Fruit fly (Drosophila melanogaster): ENCODE measurements around the gene Cyp4c3.
A peak's percentile ranks its signal among the peaks of the same experiment; 100 is the strongest.

Gene Cyp4c3

DNA sequence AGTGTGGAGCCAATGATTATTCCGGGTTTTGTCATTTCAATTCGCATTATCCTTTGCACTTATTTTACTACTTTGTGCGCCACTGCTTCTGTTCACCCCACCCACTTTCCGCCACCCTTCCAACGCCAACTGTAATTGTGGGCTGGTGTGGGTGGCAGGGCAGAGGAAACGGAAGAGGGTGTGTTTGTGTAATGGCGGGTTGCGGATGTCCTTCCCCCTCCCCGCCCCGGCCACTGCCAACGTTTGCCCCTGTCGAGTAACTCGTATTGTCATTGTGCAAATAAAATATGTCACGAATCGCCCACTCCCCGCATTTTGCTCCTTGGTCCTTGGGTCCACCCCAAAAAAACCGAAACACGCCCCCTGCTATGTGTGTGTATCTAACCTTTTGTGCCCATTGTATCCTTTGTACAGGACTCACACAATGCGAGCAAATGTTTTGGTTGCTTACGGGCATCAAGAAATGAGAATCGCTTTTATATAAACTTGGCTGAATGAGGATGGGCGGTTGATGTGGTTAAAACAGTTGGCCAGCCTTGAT lies 40.1 kb downstream of the Cyp4c3 start (continued):
- 0 out of 4 replicates have a peak, but pooled peaks have one; percentile 51 for TF ChIP-seq chinmo (GFP tag; IDR thresholded peaks at IDR 0.05; ENCODE audit: partially characterized antibody)
- no peak for TF ChIP-seq CG4617 (GFP tag; optimal IDR thresholded peaks at IDR 0.05; ENCODE audit: borderline replicate concordance)
- no peak for TF ChIP-seq CG12942 (GFP tag; optimal IDR thresholded peaks at IDR 0.05)
- TF ChIP-seq nerfin-1 (tag; optimal IDR thresholded peaks at IDR 0.05), result peak; percentile 39
- no peak for TF ChIP-seq schlank (tag; optimal IDR thresholded peaks at IDR 0.05)
- no peak for TF ChIP-seq CG14014 (GFP tag; IDR thresholded peaks at IDR 0.05)
- no peak for TF ChIP-seq CG10366 (GFP tag; IDR thresholded peaks at IDR 0.05)
- TF ChIP-seq Ets65A (GFP tag), result peak; percentile 78
- no peak for TF ChIP-seq cas (GFP tag; IDR thresholded peaks at IDR 0.05)
- TF ChIP-seq Atf6 (GFP tag; IDR thresholded peaks at IDR 0.05), result no peak
- no peak for TF ChIP-seq br (optimal IDR thresholded peaks at IDR 0.05)
- no peak for TF ChIP-seq HLH3B (GFP tag; IDR thresholded peaks at IDR 0.05)
- no peak for TF ChIP-seq CG14667 (GFP tag; IDR thresholded peaks at IDR 0.05)
- TF ChIP-seq CG30403 (GFP tag; optimal IDR thresholded peaks at IDR 0.05), result no peak
- TF ChIP-seq Stat92E (GFP tag; optimal IDR thresholded peaks at IDR 0.05), result no peak
- TF ChIP-seq CG13296 (GFP tag; optimal IDR thresholded peaks at IDR 0.05), result no peak
- no peak for TF ChIP-seq insv (GFP tag; optimal IDR thresholded peaks at IDR 0.05)
- no peak for TF ChIP-seq CG8924 (tag; optimal IDR thresholded peaks at IDR 0.05)
- TF ChIP-seq NK7.1 (GFP tag; optimal IDR thresholded peaks at IDR 0.05), result no peak
- TF ChIP-seq CG1603 (tag; optimal IDR thresholded peaks at IDR 0.05), result no peak
- TF ChIP-seq Mad (GFP tag; optimal IDR thresholded peaks at IDR 0.05), result no peak
- no peak for TF ChIP-seq CG13123 (GFP tag; optimal IDR thresholded peaks at IDR 0.05)
- no peak for TF ChIP-seq Gug (GFP tag; IDR thresholded peaks at IDR 0.05)
- TF ChIP-seq CG2875 (GFP tag; optimal IDR thresholded peaks at IDR 0.05), result no peak
- TF ChIP-seq Six4 (GFP tag; optimal IDR thresholded peaks at IDR 0.05), result no peak
- no peak for TF ChIP-seq pita (GFP tag; optimal IDR thresholded peaks at IDR 0.05)
- TF ChIP-seq wdn (GFP tag; IDR thresholded peaks at IDR 0.05), result no peak
- peak; percentile 95 for TF ChIP-seq crol (GFP tag; IDR thresholded peaks at IDR 0.05)
- no peak for TF ChIP-seq CG6791 (GFP tag; IDR thresholded peaks at IDR 0.05; ENCODE audit: partially characterized antibody)
- TF ChIP-seq fd96Cb (tag; optimal IDR thresholded peaks at IDR 0.05), result no peak
- no peak for TF ChIP-seq gsb (GFP tag; IDR thresholded peaks at IDR 0.05)
- TF ChIP-seq D (optimal IDR thresholded peaks at IDR 0.05), result peak; percentile 66
- peak; percentile 58 for TF ChIP-seq D (GFP tag; optimal IDR thresholded peaks at IDR 0.05)
- no peak for TF ChIP-seq CG11398 (GFP tag; optimal IDR thresholded peaks at IDR 0.05)
- TF ChIP-seq CG4328 (GFP tag; optimal IDR thresholded peaks at IDR 0.05), result no peak
- TF ChIP-seq amos (GFP tag; IDR thresholded peaks at IDR 0.05; ENCODE audit: partially characterized antibody), result no peak
- no peak for TF ChIP-seq CG3407 (GFP tag; optimal IDR thresholded peaks at IDR 0.05)
- peak; percentile 11 for TF ChIP-seq ATbp (GFP tag; optimal IDR thresholded peaks at IDR 0.05)
- TF ChIP-seq fru (optimal IDR thresholded peaks at IDR 0.05), result no peak
- no peak for TF ChIP-seq Trl (optimal IDR thresholded peaks at IDR 0.05)
- TF ChIP-seq Trl (GFP tag; optimal IDR thresholded peaks at IDR 0.05), result no peak
- TF ChIP-seq abd-A (tag; optimal IDR thresholded peaks at IDR 0.05), result peak; percentile 96
- no peak for TF ChIP-seq dpn (GFP tag; optimal IDR thresholded peaks at IDR 0.05)
- TF ChIP-seq yki (optimal IDR thresholded peaks at IDR 0.05), result no peak
- no peak for TF ChIP-seq grn (GFP tag; optimal IDR thresholded peaks at IDR 0.05)
- no peak for TF ChIP-seq CG13775 (GFP tag; optimal IDR thresholded peaks at IDR 0.05)
- TF ChIP-seq CG2199 (GFP tag; IDR thresholded peaks at IDR 0.05), result no peak
- TF ChIP-seq slou (GFP tag; optimal IDR thresholded peaks at IDR 0.05), result no peak
- TF ChIP-seq pnt (GFP tag; optimal IDR thresholded peaks at IDR 0.05), result no peak
- TF ChIP-seq hbn (GFP tag; IDR thresholded peaks at IDR 0.05; ENCODE audit: partially characterized antibody), result no peak
- no peak for TF ChIP-seq knrl (GFP tag; IDR thresholded peaks at IDR 0.05; ENCODE audit: partially characterized antibody)
- no peak for TF ChIP-seq maf-S (GFP tag; optimal IDR thresholded peaks at IDR 0.05)
- no peak for TF ChIP-seq CG14710 (tag; optimal IDR thresholded peaks at IDR 0.05)
